Worm (Caenorhabditis elegans): ENCODE measurements around the gene C03B1.1.
A peak's percentile ranks its signal among the peaks of the same experiment; 100 is the strongest.

Gene C03B1.1

DNA sequence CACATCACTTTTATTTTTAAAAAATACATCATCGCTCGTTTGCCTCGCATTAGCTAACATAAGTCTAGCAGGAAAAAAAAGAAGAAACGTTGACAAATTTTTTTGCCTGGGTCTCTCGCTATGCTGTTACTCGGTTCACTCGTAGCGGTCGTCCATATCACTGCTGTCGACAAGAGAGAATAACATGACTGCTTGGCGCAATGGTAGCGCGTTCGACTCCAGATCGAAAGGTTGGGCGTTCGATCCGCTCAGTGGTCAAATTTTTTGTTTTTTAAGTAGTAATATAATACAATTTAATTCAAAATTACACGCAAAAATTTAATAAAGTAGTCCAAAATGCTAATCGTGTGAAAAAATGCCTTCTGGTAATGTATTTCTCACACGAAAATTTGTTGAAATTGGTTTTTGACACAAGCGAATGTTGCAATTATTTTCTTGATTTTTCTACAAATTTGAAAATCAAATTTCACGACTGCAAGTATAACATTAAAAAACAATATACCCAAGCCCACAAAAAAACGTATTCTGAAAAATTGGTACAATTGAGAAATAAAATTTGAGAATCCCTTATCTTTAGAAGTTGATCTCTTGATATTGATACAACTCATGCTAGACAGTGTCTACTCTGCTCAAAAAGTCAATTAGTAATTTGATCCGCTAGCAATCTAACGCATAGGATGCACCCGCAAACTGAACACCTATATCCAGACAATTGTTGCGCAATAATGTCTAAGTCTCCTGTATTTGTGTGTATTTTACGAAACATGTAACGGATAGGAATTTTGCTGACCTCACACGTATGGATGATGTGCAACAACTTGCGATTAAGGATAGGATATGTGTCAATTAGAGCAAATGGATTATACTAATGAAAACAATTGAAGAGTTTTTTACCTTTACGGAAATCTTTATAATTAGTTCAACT is 3.1 kb upstream of the C03B1.1 start (continued):
- TF ChIP-seq daf-16 (GFP tag; optimal IDR thresholded peaks at IDR 0.05) (peak; percentile 69 to 79), daf-16 (tag; optimal IDR thresholded peaks at IDR 0.05) (peak; percentile 54), vab-7 (GFP tag; IDR thresholded peaks at IDR 0.05) (peak; percentile 90), Y5F2A.4 (GFP tag; optimal IDR thresholded peaks at IDR 0.05) (peak; percentile 40), saeg-2 (GFP tag; IDR thresholded peaks at IDR 0.05) (0 out of 2 replicates have a peak, but pooled peaks have one; percentile 77), lsy-2 (tag; optimal IDR thresholded peaks at IDR 0.05) (no peak), mdt-29 (GFP tag; IDR thresholded peaks at IDR 0.05) (peak; percentile 48; the same call in 1 of the 2 replicates), ceh-20 (GFP tag; IDR thresholded peaks at IDR 0.05) (peak; percentile 46; the same call in 1 of the 2 replicates), spr-3 (GFP tag; optimal IDR thresholded peaks at IDR 0.05) (peak; percentile 81), lin-13 (GFP tag; optimal IDR thresholded peaks at IDR 0.05) (no peak), lir-3 (tag; optimal IDR thresholded peaks at IDR 0.05) (peak; percentile 60), hmg-1.1 (GFP tag; IDR thresholded peaks at IDR 0.05) (peak; percentile 90), attf-4 (tag; optimal IDR thresholded peaks at IDR 0.05) (no peak), php-3 (GFP tag; IDR thresholded peaks at IDR 0.05) (no peak), unc-39 (tag; optimal IDR thresholded peaks at IDR 0.05) (no peak), dmd-8 (GFP tag; IDR thresholded peaks at IDR 0.05) (peak; percentile 94), dmd-6 (GFP tag; IDR thresholded peaks at IDR 0.05) (peak; percentile 68), F49E8.2 (tag; optimal IDR thresholded peaks at IDR 0.05; ENCODE audit: borderline replicate concordance) (peak; percentile 50), spr-1 (tag; optimal IDR thresholded peaks at IDR 0.05) (peak; percentile 41), pha-4 (GFP tag; IDR thresholded peaks at IDR 0.05) (peak; percentile 89), pha-4 (tag; optimal IDR thresholded peaks at IDR 0.05) (no peak), duxl-1 (tag; optimal IDR thresholded peaks at IDR 0.05; ENCODE audit: poor library complexity) (peak; percentile 73), nhr-111 (GFP tag; optimal IDR thresholded peaks at IDR 0.05) (peak; percentile 63), egl-43 (GFP tag; IDR thresholded peaks at IDR 0.05) (no peak; the same call in none of the 2 replicates), rbr-2 (tag; optimal IDR thresholded peaks at IDR 0.05) (peak; percentile 73), nhr-25 (tag; optimal IDR thresholded peaks at IDR 0.05; ENCODE audit: borderline replicate concordance, insufficient read depth) (no peak), nhr-28 (tag; optimal IDR thresholded peaks at IDR 0.05) (peak; percentile 24), gei-8 (GFP tag; optimal IDR thresholded peaks at IDR 0.05) (peak; percentile 66), skn-1 (tag; optimal IDR thresholded peaks at IDR 0.05) (no peak), dve-1 (tag; optimal IDR thresholded peaks at IDR 0.05; ENCODE audit: insufficient read depth) (peak; percentile 54), lin-29 (GFP tag; IDR thresholded peaks at IDR 0.05) (peak; percentile 43; the same call in 1 of the 2 replicates), zip-2 (tag; optimal IDR thresholded peaks at IDR 0.05) (peak; percentile 43), ceh-44 (GFP tag; IDR thresholded peaks at IDR 0.05) (peak; percentile 69; the same call in 1 of the 2 replicates), nhr-41 (GFP tag; IDR thresholded peaks at IDR 0.05) (peak; percentile 56; the same call in 1 of the 2 replicates), F26F4.8 (GFP tag; conservative IDR thresholded peaks at IDR 0.05) (peak; percentile 90)

DNA sequence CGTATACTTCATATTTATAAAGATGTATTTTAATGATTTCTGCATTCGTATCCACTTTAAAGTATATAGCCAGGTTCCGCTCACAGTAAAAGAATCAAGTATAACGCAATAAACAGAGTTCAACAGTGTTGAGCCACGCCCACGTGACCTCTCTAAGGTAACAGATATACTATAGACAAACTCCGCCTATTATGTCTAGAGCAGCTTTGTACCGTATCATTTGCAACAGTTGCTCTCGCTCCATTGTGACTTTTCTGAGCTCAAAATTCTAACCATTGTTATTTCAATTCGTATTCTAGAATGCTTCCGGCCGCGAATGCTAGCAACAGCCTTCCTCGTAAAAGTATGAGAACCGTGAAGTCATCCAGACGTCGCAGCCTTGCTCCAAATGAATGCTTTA is 1.2 kb upstream of the C03B1.1 start, which contains the start of gene C03B1.17:
Gene C03B1.17, plus strand, starts transcription at position 301 of the 400 bp plus-strand sequence.
- TF ChIP-seq vab-7 (GFP tag; IDR thresholded peaks at IDR 0.05) (no peak), daf-16 (GFP tag; optimal IDR thresholded peaks at IDR 0.05) (no peak), daf-16 (tag; optimal IDR thresholded peaks at IDR 0.05) (no peak), D1046.2 (GFP tag; IDR thresholded peaks at IDR 0.05) (no peak), Y5F2A.4 (GFP tag; optimal IDR thresholded peaks at IDR 0.05) (no peak), zip-11 (GFP tag; IDR thresholded peaks at IDR 0.05) (no peak), aha-1 (tag) (no peak), spr-1 (tag; optimal IDR thresholded peaks at IDR 0.05) (no peak), hlh-11 (tag; optimal IDR thresholded peaks at IDR 0.05) (no peak), R02D3.7 (tag; optimal IDR thresholded peaks at IDR 0.05) (no peak), Y75B8A.6 (GFP tag; IDR thresholded peaks at IDR 0.05) (no peak), ceh-82 (tag; optimal IDR thresholded peaks at IDR 0.05) (no peak), daf-19 (GFP tag; conservative IDR thresholded peaks at IDR 0.05) (no peak), fkh-10 (GFP tag; optimal IDR thresholded peaks at IDR 0.05) (no peak), arid-1 (GFP tag; conservative IDR thresholded peaks at IDR 0.05) (no peak), lin-15B (tag; optimal IDR thresholded peaks at IDR 0.05) (no peak), nhr-42 (GFP tag; IDR thresholded peaks at IDR 0.05) (no peak), ama-1 (optimal IDR thresholded peaks at IDR 0.05) (no peak)

All from whole organism, L4 larva.